Worm (Caenorhabditis elegans) whole organism, mixed stage, embryonic: ENCODE measurements around the gene srx-36.

Source experiments
- ces-1 ChIP-seq: fragments of 150-350 bp; optimal IDR thresholded peaks from 2 replicates; lab custom pipeline; 2014; ENCODE audit warnings: missing biosample characterization, missing genetic modification reagents, missing genetic modification characterization
- pha-4 ChIP-seq: fragments of 150-350 bp; optimal IDR thresholded peaks from 2 replicates; lab custom pipeline; 2018; ENCODE audit warnings: missing biosample characterization, missing genetic modification reagents, missing genetic modification characterization
- snpc-4 ChIP-seq: fragments of 150-350 bp; optimal IDR thresholded peaks from 2 replicates; lab custom pipeline; 2014; ENCODE audit warnings: missing biosample characterization, missing genetic modification characterization
- sptf-1 ChIP-seq: sonication (generic microtip); optimal IDR thresholded peaks from 2 replicates; lab custom pipeline; 2017; ENCODE audit warnings: mild to moderate bottlenecking, missing genetic modification characterization, moderate library complexity, missing compliant biosample characterization

DNA sequence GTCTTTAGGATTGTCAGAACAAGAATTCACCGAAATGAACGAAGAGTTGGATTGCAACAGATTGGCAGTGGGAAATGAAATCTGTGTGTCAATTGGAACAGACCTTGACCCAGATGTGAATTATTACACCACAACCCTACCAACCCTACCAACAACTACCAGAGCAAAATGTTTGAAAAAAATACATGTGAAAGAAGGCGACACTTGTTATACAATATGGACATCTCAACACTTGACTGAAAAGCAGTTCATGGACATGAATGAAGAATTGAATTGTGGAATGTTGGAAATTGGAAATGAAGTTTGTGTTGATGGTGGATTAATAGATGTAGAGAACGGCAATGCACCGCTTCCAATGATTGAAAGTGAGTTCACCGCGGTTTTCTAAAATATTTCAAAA lies 6.9 kb downstream of the srx-36 start:
- TF ChIP-seq pha-4 (tag; lab: Kevin White, UChicago) = no peak
- no peak for TF ChIP-seq sptf-1
- no peak for TF ChIP-seq ces-1 (GFP tag; lab: Kevin White, UChicago)
- TF ChIP-seq snpc-4 (tag; lab: Kevin White, UChicago) = no peak
